Fruit fly (Drosophila melanogaster) whole organism, embryonic: ENCODE results near the gene Ppm1.

Experiments
- Bdp1 ChIP-seq: fragments of 200-800 bp; sonication (Bioruptor generic); optimal IDR thresholded peaks from 3 replicates; lab custom pipeline; 2016; ENCODE audit warnings: missing biosample characterization, missing genetic modification characterization
- CG10366 ChIP-seq: fragments of 200-800 bp; sonication (Bioruptor generic); IDR thresholded peaks from 2 replicates; pipeline ENCODE4 v1.3.6; 2022; ENCODE audit warnings: missing biosample characterization, missing genetic modification characterization
- CG10565 ChIP-seq: fragments of 200-800 bp; sonication (Bioruptor generic); optimal IDR thresholded peaks from 3 replicates; lab custom pipeline; 2016; ENCODE audit warnings: missing biosample characterization, mild to moderate bottlenecking, missing genetic modification characterization
- CG11398 ChIP-seq: fragments of 200-800 bp; sonication (Bioruptor generic); optimal IDR thresholded peaks from 2 replicates; lab custom pipeline; 2016; ENCODE audit warnings: missing biosample characterization, missing genetic modification characterization
- CG11504 ChIP-seq: fragments of 200-800 bp; sonication (Bioruptor generic); optimal IDR thresholded peaks from 3 replicates; lab custom pipeline; 2019; ENCODE audit warnings: missing biosample characterization, mild to moderate bottlenecking, missing genetic modification characterization, moderate library complexity
- CG12219 ChIP-seq: fragments of 200-800 bp; sonication (Bioruptor generic); optimal IDR thresholded peaks from 3 replicates; lab custom pipeline; 2018; ENCODE audit warnings: missing biosample characterization, mild to moderate bottlenecking, missing genetic modification characterization
- CG1233 ChIP-seq: fragments of 200-800 bp; sonication (Bioruptor generic); optimal IDR thresholded peaks from 4 replicates; lab custom pipeline; 2018; ENCODE audit warnings: missing biosample characterization, mild to moderate bottlenecking, missing genetic modification characterization
- CG12391 ChIP-seq: fragments of 200-800 bp; sonication (Bioruptor generic); optimal IDR thresholded peaks from 3 replicates; lab custom pipeline; 2018; ENCODE audit warnings: missing biosample characterization, mild to moderate bottlenecking, missing genetic modification characterization, moderate library complexity
- CG13287 ChIP-seq: fragments of 200-800 bp; sonication (Bioruptor generic); IDR thresholded peaks from 2 replicates; pipeline ENCODE4 v1.3.6; 2022; ENCODE audit warnings: missing biosample characterization, missing genetic modification characterization; ENCODE audit not compliant: partially characterized antibody
- CG13624 ChIP-seq: fragments of 200-800 bp; sonication (Bioruptor generic); optimal IDR thresholded peaks from 2 replicates; lab custom pipeline; 2016; ENCODE audit warnings: missing biosample characterization, missing genetic modification characterization
- CG13775 ChIP-seq: fragments of 200-800 bp; sonication (Bioruptor generic); optimal IDR thresholded peaks from 3 replicates; lab custom pipeline; 2017; ENCODE audit warnings: missing biosample characterization, mild to moderate bottlenecking, missing genetic modification characterization
- CG13894 ChIP-seq: fragments of 200-800 bp; sonication (Bioruptor generic); optimal IDR thresholded peaks from 3 replicates; lab custom pipeline; 2018; ENCODE audit warnings: missing biosample characterization, mild to moderate bottlenecking, missing genetic modification characterization, moderate library complexity
- CG14710 ChIP-seq: fragments of 200-800 bp; sonication (Bioruptor generic); optimal IDR thresholded peaks from 3 replicates; lab custom pipeline; 2019; ENCODE audit warnings: missing biosample characterization, mild to moderate bottlenecking, missing genetic modification characterization, moderate library complexity
- CG17912 ChIP-seq: fragments of 200-800 bp; sonication (Bioruptor generic); optimal IDR thresholded peaks from 2 replicates; lab custom pipeline; 2018; ENCODE audit warnings: missing biosample characterization, mild to moderate bottlenecking, missing genetic modification characterization
- CG2129 ChIP-seq: fragments of 200-800 bp; sonication (Bioruptor generic); IDR thresholded peaks from 2 replicates; pipeline ENCODE4 v1.3.6; 2022; ENCODE audit warnings: missing biosample characterization, missing genetic modification characterization; ENCODE audit not compliant: partially characterized antibody
- CG2712 ChIP-seq: fragments of 200-800 bp; optimal IDR thresholded peaks from 3 replicates; lab custom pipeline; 2019; ENCODE audit warnings: missing biosample characterization, mild to moderate bottlenecking, missing genetic modification characterization, moderate library complexity
- CG30431 ChIP-seq: fragments of 200-800 bp; sonication (Bioruptor generic); optimal IDR thresholded peaks from 2 replicates; lab custom pipeline; 2017; ENCODE audit warnings: missing biosample characterization, missing genetic modification characterization
- CG42726 ChIP-seq: fragments of 200-800 bp; sonication (Bioruptor generic); IDR thresholded peaks from 2 replicates; pipeline ENCODE4 v1.3.6; 2022; ENCODE audit warnings: missing biosample characterization, missing genetic modification characterization; ENCODE audit not compliant: partially characterized antibody
- CG4360 ChIP-seq: fragments of 200-800 bp; sonication (Bioruptor generic); IDR thresholded peaks from 2 replicates; pipeline ENCODE4 v1.3.6; 2022; ENCODE audit warnings: missing biosample characterization, missing genetic modification characterization
- CG4820 ChIP-seq: fragments of 200-800 bp; sonication (Bioruptor generic); optimal IDR thresholded peaks from 3 replicates; lab custom pipeline; 2016; ENCODE audit warnings: missing biosample characterization, missing genetic modification characterization
- Dbx ChIP-seq: fragments of 200-800 bp; sonication (Bioruptor generic); IDR thresholded peaks from 3 replicates; pipeline ENCODE4 v1.3.6; 2022; ENCODE audit warnings: missing biosample characterization, missing genetic modification characterization
- Doc3 ChIP-seq: fragments of 200-800 bp; sonication (Bioruptor generic); IDR thresholded peaks from 3 replicates; pipeline ENCODE4 v1.3.6; 2022; ENCODE audit warnings: missing biosample characterization, missing genetic modification characterization; ENCODE audit not compliant: partially characterized antibody
- Elba2 ChIP-seq: fragments of 200-800 bp; sonication (Bioruptor generic); optimal IDR thresholded peaks from 3 replicates; lab custom pipeline; 2016; ENCODE audit warnings: missing biosample characterization, missing genetic modification characterization
- Ets97D ChIP-seq: fragments of 200-800 bp; sonication (Bioruptor generic); optimal IDR thresholded peaks from 3 replicates; lab custom pipeline; 2016; ENCODE audit warnings: missing biosample characterization, missing genetic modification characterization
- GATAe ChIP-seq: fragments of 200-800 bp; sonication (Bioruptor generic); conservative IDR thresholded peaks from 2 replicates; pipeline ENCODE4 v1.3.6; 2022; ENCODE audit warnings: missing biosample characterization, missing genetic modification characterization
- HLH4C ChIP-seq: fragments of 200-800 bp; sonication (Bioruptor generic); IDR thresholded peaks from 3 replicates; pipeline ENCODE4 v1.3.6; 2022; ENCODE audit warnings: missing biosample characterization, missing genetic modification characterization; ENCODE audit not compliant: partially characterized antibody
- Med ChIP-seq: fragments of 200-800 bp; sonication (Bioruptor generic); peaks from one replicate; lab custom pipeline; 2016; ENCODE audit warnings: missing biosample characterization, missing genetic modification characterization, mild to moderate bottlenecking, inconsistent platforms, moderate library complexity
- Meics ChIP-seq: fragments of 200-800 bp; sonication (Bioruptor generic); optimal IDR thresholded peaks from 2 replicates; lab custom pipeline; 2017; ENCODE audit warnings: missing biosample characterization, mild to moderate bottlenecking, missing genetic modification characterization
- Mrtf ChIP-seq: fragments of 200-800 bp; sonication (Bioruptor generic); IDR thresholded peaks from 3 replicates; pipeline ENCODE4 v1.3.6; 2022; ENCODE audit warnings: missing biosample characterization, missing genetic modification characterization
- Side ChIP-seq: fragments of 200-800 bp; sonication (Bioruptor generic); optimal IDR thresholded peaks from 2 replicates; lab custom pipeline; 2016; ENCODE audit warnings: missing biosample characterization, missing genetic modification characterization
- abd-A ChIP-seq: fragments of 200-800 bp; sonication (Bioruptor generic); optimal IDR thresholded peaks from 3 replicates; lab custom pipeline; 2019; ENCODE audit warnings: missing biosample characterization, mild to moderate bottlenecking, missing genetic modification characterization, moderate library complexity
- al ChIP-seq: fragments of 200-800 bp; sonication (Bioruptor generic); IDR thresholded peaks from 2 replicates; pipeline ENCODE4 v1.3.6; 2022; ENCODE audit warnings: missing biosample characterization, missing genetic modification characterization
- bab2 ChIP-seq: fragments of 200-800 bp; sonication (Bioruptor generic); optimal IDR thresholded peaks from 2 replicates; lab custom pipeline; 2016; ENCODE audit warnings: missing biosample characterization, missing genetic modification characterization
- bigmax ChIP-seq: fragments of 200-800 bp; sonication (Bioruptor generic); optimal IDR thresholded peaks from 2 replicates; lab custom pipeline; 2018; ENCODE audit warnings: missing biosample characterization, mild to moderate bottlenecking, missing genetic modification characterization
- cato ChIP-seq: fragments of 200-800 bp; sonication (Bioruptor generic); optimal IDR thresholded peaks from 2 replicates; lab custom pipeline; 2016; ENCODE audit warnings: missing biosample characterization, missing genetic modification characterization, borderline replicate concordance
- chif ChIP-seq, 2 experiments: fragments of 200-800 bp; sonication (Bioruptor generic); optimal IDR thresholded peaks; 3 replicates each; lab custom pipeline; 2016; ENCODE audit warnings: missing biosample characterization in 2 of 2, missing genetic modification characterization in 2 of 2
- chn ChIP-seq: fragments of 200-800 bp; sonication (Bioruptor generic); optimal IDR thresholded peaks from 2 replicates; lab custom pipeline; 2016; ENCODE audit warnings: missing biosample characterization, missing genetic modification characterization
- dati ChIP-seq: fragments of 200-800 bp; sonication (Bioruptor generic); IDR thresholded peaks from 2 replicates; pipeline ENCODE4 v1.3.6; 2022; ENCODE audit warnings: missing biosample characterization, missing genetic modification characterization
- gsb ChIP-seq: fragments of 200-800 bp; sonication (Bioruptor generic); IDR thresholded peaks from 2 replicates; pipeline ENCODE4 v1.3.6; 2022; ENCODE audit warnings: missing biosample characterization, missing genetic modification characterization
- hbn ChIP-seq: fragments of 200-800 bp; sonication (Bioruptor generic); IDR thresholded peaks from 2 replicates; pipeline ENCODE4 v1.3.6; 2022; ENCODE audit warnings: missing biosample characterization, missing genetic modification characterization; ENCODE audit not compliant: partially characterized antibody
- jing ChIP-seq: fragments of 200-800 bp; sonication (Bioruptor generic); optimal IDR thresholded peaks from 2 replicates; lab custom pipeline; 2018; ENCODE audit warnings: missing biosample characterization, mild to moderate bottlenecking, missing genetic modification characterization
- mirr ChIP-seq: fragments of 200-800 bp; sonication (Bioruptor generic); optimal IDR thresholded peaks from 3 replicates; lab custom pipeline; 2018; ENCODE audit warnings: missing biosample characterization, mild to moderate bottlenecking, missing genetic modification characterization
- nerfin-1 ChIP-seq: fragments of 200-800 bp; sonication (Bioruptor generic); optimal IDR thresholded peaks from 3 replicates; lab custom pipeline; 2019; ENCODE audit warnings: missing biosample characterization, mild to moderate bottlenecking, missing genetic modification characterization, moderate library complexity
- p53 ChIP-seq: fragments of 200-800 bp; sonication (Bioruptor generic); optimal IDR thresholded peaks from 2 replicates; lab custom pipeline; 2016; ENCODE audit warnings: missing biosample characterization, missing genetic modification characterization
- pb ChIP-seq: fragments of 200-800 bp; sonication (Bioruptor generic); optimal IDR thresholded peaks from 3 replicates; lab custom pipeline; 2016; ENCODE audit warnings: missing biosample characterization, missing genetic modification characterization
- phol ChIP-seq: fragments of 200-800 bp; sonication (Bioruptor generic); optimal IDR thresholded peaks from 3 replicates; lab custom pipeline; 2018; ENCODE audit warnings: missing biosample characterization, mild to moderate bottlenecking, missing genetic modification characterization, moderate library complexity
- pita ChIP-seq: fragments of 200-800 bp; sonication (Bioruptor generic); optimal IDR thresholded peaks from 2 replicates; lab custom pipeline; 2017; ENCODE audit warnings: missing biosample characterization, mild to moderate bottlenecking, missing genetic modification characterization
- pzg ChIP-seq: fragments of 200-800 bp; sonication (Bioruptor generic); optimal IDR thresholded peaks from 3 replicates; lab custom pipeline; 2018; ENCODE audit warnings: missing biosample characterization, mild to moderate bottlenecking, missing genetic modification characterization, moderate library complexity
- toy ChIP-seq: fragments of 200-800 bp; sonication (Bioruptor generic); IDR thresholded peaks from 2 replicates; pipeline ENCODE4 v1.3.6; 2022; ENCODE audit warnings: missing biosample characterization, missing genetic modification characterization
- unpg ChIP-seq: fragments of 200-800 bp; sonication (Bioruptor generic); optimal IDR thresholded peaks from 3 replicates; lab custom pipeline; 2018; ENCODE audit warnings: missing biosample characterization, mild to moderate bottlenecking, missing genetic modification characterization, moderate library complexity

The Ppm1 gene

dm6 chr3L:604701-605100, 23.6 kb downstream of the Ppm1 start (continued):
- TF ChIP-seq abd-A (tag; lab: Kevin White, UChicago) (peak; percentile 48), cato (GFP tag; lab: Kevin White, UChicago) (no peak), CG2712 (tag; lab: Kevin White, UChicago) (peak; percentile 10), CG13624 (no peak), chn (no peak), pzg (GFP tag; lab: Kevin White, UChicago) (peak; percentile 73), Med (GFP tag; lab: Kevin White, UChicago) (no peak), bab2 (GFP tag; lab: Kevin White, UChicago) (no peak), CG13894 (tag; lab: Kevin White, UChicago) (peak; percentile 20), Bdp1 (GFP tag; lab: Kevin White, UChicago) (no peak), CG10565 (no peak), CG10366 (GFP tag; lab: Robert Waterston, UW) (no peak), Side (no peak), Mrtf (no peak), al (GFP tag; lab: Robert Waterston, UW) (no peak), Elba2 (no peak), mirr (GFP tag; lab: Kevin White, UChicago) (no peak), CG14710 (tag; lab: Kevin White, UChicago) (peak; percentile 25), CG4360 (GFP tag; lab: Robert Waterston, UW) (no peak), Doc3 (no peak), phol (tag; lab: Kevin White, UChicago) (peak; percentile 10), CG1233 (GFP tag; lab: Kevin White, UChicago) (no peak), nerfin-1 (tag; lab: Kevin White, UChicago) (no peak), Ets97D (GFP tag; lab: Kevin White, UChicago) (peak; percentile 5), CG30431 (GFP tag; lab: Kevin White, UChicago) (no peak), pita (GFP tag; lab: Kevin White, UChicago) (peak; percentile 65), CG13775 (no peak), CG2129 (GFP tag; lab: Robert Waterston, UW) (no peak), CG13287 (peak; percentile 70), CG42726 (GFP tag; lab: Robert Waterston, UW) (0 out of 2 replicates have a peak, but pooled peaks have one; percentile 25), hbn (GFP tag; lab: Robert Waterston, UW) (peak; percentile 43; the same call in 1 of the 2 replicates), CG12219 (GFP tag; lab: Kevin White, UChicago) (no peak)

dm6 chr3L:606490-607327, 25.6 kb downstream of the Ppm1 start, which contains the start of gene Reg-2:
Reg-2 (minus strand) TSS chr3L:606569.
- TF ChIP-seq gsb (GFP tag; lab: Robert Waterston, UW) (no peak), toy (GFP tag; lab: Robert Waterston, UW) (no peak), unpg (GFP tag; lab: Kevin White, UChicago) (no peak), bigmax (GFP tag; lab: Kevin White, UChicago) (no peak), HLH4C (no peak), pb (no peak), GATAe (GFP tag; lab: Robert Waterston, UW) (no peak), CG4820 (GFP tag; lab: Kevin White, UChicago) (no peak), Dbx (GFP tag; lab: Robert Waterston, UW) (peak; percentile 6; the same call in 1 of the 3 replicates), CG11504 (tag; lab: Kevin White, UChicago) (peak; percentile 39), CG11398 (GFP tag; lab: Kevin White, UChicago) (no peak), Meics (GFP tag; lab: Kevin White, UChicago) (peak; percentile 12), p53 (GFP tag; lab: Kevin White, UChicago) (no peak), chif (GFP tag; optimal IDR thresholded peaks at IDR 0.05; lab: Kevin White, UChicago) (no peak), CG12391 (tag; lab: Kevin White, UChicago) (peak; percentile 45), jing (GFP tag; lab: Kevin White, UChicago) (no peak), CG17912 (GFP tag; lab: Kevin White, UChicago) (no peak), dati (GFP tag; lab: Robert Waterston, UW) (no peak), abd-A (tag; lab: Kevin White, UChicago) (no peak)
